Worm (Caenorhabditis elegans) whole organism, young adult: Measurements from ENCODE around the gene mtq-2.
A peak's percentile ranks its signal among the peaks of the same experiment; 100 is the strongest.

Experiments used
- B0019.2 ChIP-seq: fragments of 200-800 bp; sonication (Bioruptor generic); conservative IDR thresholded peaks from 2 replicates; pipeline ENCODE4 v1.3.6; 2022; ENCODE audit warnings: missing genetic modification reagents, missing genetic modification characterization, missing compliant biosample characterization
- B0261.1 ChIP-seq: sonication (generic microtip); optimal IDR thresholded peaks from 2 replicates; lab custom pipeline; 2016; ENCODE audit warnings: mild to moderate bottlenecking, missing genetic modification characterization, moderate library complexity, missing compliant biosample characterization
- B0336.3 ChIP-seq: fragments of 200-800 bp; sonication (Bioruptor generic); IDR thresholded peaks from 2 replicates; pipeline ENCODE4 v1.3.6; 2022; ENCODE audit warnings: missing genetic modification characterization, missing compliant biosample characterization
- F10E7.11 ChIP-seq: sonication (generic microtip); optimal IDR thresholded peaks from 2 replicates; lab custom pipeline; 2017; ENCODE audit warnings: mild to moderate bottlenecking, missing genetic modification characterization, moderate library complexity, missing compliant biosample characterization
- F57C9.4 ChIP-seq: sonication (generic microtip); optimal IDR thresholded peaks from 2 replicates; lab custom pipeline; 2017; ENCODE audit warnings: mild to moderate bottlenecking, missing genetic modification characterization, missing compliant biosample characterization
- T26A5.8 ChIP-seq: sonication (generic microtip); optimal IDR thresholded peaks from 2 replicates; lab custom pipeline; 2016; ENCODE audit warnings: missing genetic modification characterization, missing compliant biosample characterization
- Y53F4B.3 ChIP-seq: fragments of 200-800 bp; sonication (Bioruptor generic); IDR thresholded peaks from 2 replicates; pipeline ENCODE4 v1.3.6; 2022; ENCODE audit warnings: missing genetic modification reagents, missing genetic modification characterization, missing compliant biosample characterization
- Y95B8A.8 ChIP-seq: fragments of 200-800 bp; sonication (Bioruptor generic); IDR thresholded peaks from 2 replicates; pipeline ENCODE4 v1.3.6; 2022; ENCODE audit warnings: missing genetic modification reagents, missing genetic modification characterization, missing compliant biosample characterization
- ZK185.1 ChIP-seq: sonication (generic microtip); optimal IDR thresholded peaks from 2 replicates; lab custom pipeline; 2016; ENCODE audit warnings: mild to moderate bottlenecking, missing genetic modification characterization, missing compliant biosample characterization; ENCODE audit not compliant: poor library complexity, severe bottlenecking
- aptf-2 ChIP-seq: fragments of 200-800 bp; sonication (Bioruptor generic); conservative IDR thresholded peaks from 2 replicates; pipeline ENCODE4 v1.3.6; 2022; ENCODE audit warnings: missing genetic modification reagents, missing genetic modification characterization, missing compliant biosample characterization
- bed-1 ChIP-seq: fragments of 200-800 bp; sonication (Bioruptor generic); IDR thresholded peaks from 2 replicates; pipeline ENCODE4 v1.3.6; 2022; ENCODE audit warnings: missing genetic modification reagents, missing genetic modification characterization, missing compliant biosample characterization
- cebp-1 ChIP-seq, 2 experiments: fragments of 200-800 bp in 1 of 2; sonication (Bioruptor generic) in 1 of 2; sonication (generic microtip) in 1 of 2; IDR thresholded peaks in 1 of 2; optimal IDR thresholded peaks in 1 of 2; 2 replicates each; pipeline versions ENCODE4 v1.3.6 to Lab custom; 2017 to 2022; ENCODE audit warnings: missing compliant biosample characterization in 2 of 2, missing genetic modification characterization in 2 of 2, mild to moderate bottlenecking in 1 of 2, missing genetic modification reagents in 1 of 2, moderate library complexity in 1 of 2
- ceh-27 ChIP-seq: fragments of 200-800 bp; sonication (Bioruptor generic); optimal IDR thresholded peaks from 2 replicates; lab custom pipeline; 2018; ENCODE audit warnings: mild to moderate bottlenecking, missing genetic modification characterization, moderate library complexity, missing compliant biosample characterization
- ceh-91 ChIP-seq: fragments of 200-800 bp; sonication (Bioruptor generic); IDR thresholded peaks from 2 replicates; pipeline ENCODE4 v1.3.6; 2022; ENCODE audit warnings: missing genetic modification reagents, missing genetic modification characterization, missing compliant biosample characterization
- chd-7 ChIP-seq: sonication (generic microtip); optimal IDR thresholded peaks from 2 replicates; lab custom pipeline; 2016; ENCODE audit warnings: mild to moderate bottlenecking, missing genetic modification characterization, moderate library complexity, missing compliant biosample characterization
- dpff-1 ChIP-seq: sonication (generic microtip); optimal IDR thresholded peaks from 2 replicates; lab custom pipeline; 2017; ENCODE audit warnings: mild to moderate bottlenecking, missing genetic modification characterization, missing compliant biosample characterization
- ekl-4 ChIP-seq: fragments of 200-800 bp; sonication (Bioruptor generic); IDR thresholded peaks from 2 replicates; pipeline ENCODE4 v1.3.6; 2022; ENCODE audit warnings: missing genetic modification reagents, missing genetic modification characterization, missing compliant biosample characterization
- ets-4 ChIP-seq: fragments of 200-800 bp; sonication (Bioruptor generic); optimal IDR thresholded peaks from 2 replicates; lab custom pipeline; 2018; ENCODE audit warnings: mild to moderate bottlenecking, missing genetic modification characterization, missing compliant biosample characterization
- hmg-1.2 ChIP-seq: fragments of 200-800 bp; sonication (Bioruptor generic); IDR thresholded peaks from 2 replicates; pipeline ENCODE4 v1.3.6; 2022; ENCODE audit warnings: missing genetic modification reagents, missing genetic modification characterization, missing compliant biosample characterization
- hmg-20 ChIP-seq: fragments of 200-800 bp; sonication (Bioruptor generic); IDR thresholded peaks from 2 replicates; pipeline ENCODE4 v1.3.6; 2022; ENCODE audit warnings: missing genetic modification reagents, missing genetic modification characterization, missing compliant biosample characterization
- lin-35 ChIP-seq, 3 experiments: fragments of 150-350 bp in 2 of 3; sonication (generic microtip) in 1 of 3; optimal IDR thresholded peaks; 2 replicates each; lab custom pipeline; 2014 to 2018; ENCODE audit warnings: missing biosample characterization in 3 of 3, missing genetic modification characterization in 3 of 3, missing genetic modification reagents in 3 of 3
- lir-1 ChIP-seq: fragments of 200-800 bp; sonication (Bioruptor generic); conservative IDR thresholded peaks from 2 replicates; pipeline ENCODE4 v1.3.6; 2022; ENCODE audit warnings: missing genetic modification reagents, missing genetic modification characterization, missing compliant biosample characterization
- madf-8 ChIP-seq: fragments of 200-800 bp; sonication (Bioruptor generic); conservative IDR thresholded peaks from 2 replicates; pipeline ENCODE4 v1.3.6; 2022; ENCODE audit warnings: missing genetic modification reagents, missing genetic modification characterization, missing compliant biosample characterization
- mxl-1 ChIP-seq: sonication (generic microtip); optimal IDR thresholded peaks from 2 replicates; lab custom pipeline; 2016; ENCODE audit warnings: missing genetic modification characterization, missing compliant biosample characterization
- nhr-120 ChIP-seq: fragments of 200-800 bp; sonication (Bioruptor generic); IDR thresholded peaks from 2 replicates; pipeline ENCODE4 v1.3.6; 2022; ENCODE audit warnings: missing genetic modification characterization, missing compliant biosample characterization
- nhr-80 ChIP-seq: sonication (generic microtip); optimal IDR thresholded peaks from 2 replicates; lab custom pipeline; 2016; ENCODE audit warnings: missing genetic modification characterization, missing compliant biosample characterization
- nhr-90 ChIP-seq: sonication (generic microtip); optimal IDR thresholded peaks from 2 replicates; lab custom pipeline; 2016; ENCODE audit warnings: missing genotype, mild to moderate bottlenecking, missing genetic modification characterization, missing compliant biosample characterization
- rcor-1 ChIP-seq: fragments of 200-800 bp; sonication (Bioruptor generic); IDR thresholded peaks from 2 replicates; pipeline ENCODE4 v1.3.6; 2022; ENCODE audit warnings: missing genetic modification reagents, missing genetic modification characterization, missing compliant biosample characterization
- rec-8 ChIP-seq, 2 experiments: sonication (generic microtip); optimal IDR thresholded peaks; 2 replicates each; lab custom pipeline; 2016; ENCODE audit warnings: mild to moderate bottlenecking in 2 of 2, missing genetic modification characterization in 2 of 2, missing genetic modification reagents in 2 of 2, missing genotype in 2 of 2, missing biosample characterization in 1 of 2, missing compliant biosample characterization in 1 of 2, moderate library complexity in 1 of 2
- repo-1 ChIP-seq: sonication (generic microtip); optimal IDR thresholded peaks from 2 replicates; lab custom pipeline; 2017; ENCODE audit warnings: mild to moderate bottlenecking, missing genetic modification characterization, missing compliant biosample characterization
- rpc-1 ChIP-seq, 2 experiments: fragments of 150-350 bp in 1 of 2; sonication (generic microtip) in 1 of 2; optimal IDR thresholded peaks; 2 replicates each; lab custom pipeline; 2014 to 2018; ENCODE audit warnings: missing biosample characterization in 1 of 2, missing genetic modification characterization in 1 of 2, missing genetic modification reagents in 1 of 2, missing genotype in 1 of 2
- sea-2 ChIP-seq: fragments of 200-800 bp; sonication (Bioruptor generic); IDR thresholded peaks from 2 replicates; pipeline ENCODE4 v1.3.6; 2022; ENCODE audit warnings: missing genetic modification characterization, missing compliant biosample characterization
- snpc-1.3 ChIP-seq: sonication (generic microtip); optimal IDR thresholded peaks from 2 replicates; lab custom pipeline; 2017; ENCODE audit warnings: missing genetic modification characterization, mild to moderate bottlenecking, missing compliant biosample characterization, antibody characterized with exemption, moderate library complexity, missing genotype, missing genetic modification reagents; ENCODE audit not compliant: insufficient read depth
- snpc-3.4 ChIP-seq: sonication (generic microtip); optimal IDR thresholded peaks from 2 replicates; lab custom pipeline; 2017; ENCODE audit warnings: missing genetic modification characterization, mild to moderate bottlenecking, missing compliant biosample characterization, antibody characterized with exemption, moderate library complexity, missing genotype, missing genetic modification reagents
- unc-130 ChIP-seq: sonication (generic microtip); optimal IDR thresholded peaks from 2 replicates; lab custom pipeline; 2016; ENCODE audit warnings: missing genetic modification reagents, missing genetic modification characterization, missing compliant biosample characterization
- ztf-3 ChIP-seq: fragments of 200-800 bp; sonication (Bioruptor generic); optimal IDR thresholded peaks from 2 replicates; lab custom pipeline; 2018; ENCODE audit warnings: mild to moderate bottlenecking, missing genetic modification characterization, missing compliant biosample characterization
- ztf-6 ChIP-seq: fragments of 200-800 bp; sonication (Bioruptor generic); IDR thresholded peaks from 2 replicates; pipeline ENCODE4 v1.3.6; 2022; ENCODE audit warnings: missing genetic modification reagents, missing genetic modification characterization, missing compliant biosample characterization

mtq-2 gene

ce11 chrII:2204077-2204476, 14.8 kb upstream of the mtq-2 start, which contains the start of gene Y59C2A.2 (continued):
- peak in 1 of 3 experiments; percentile 70 for TF ChIP-seq lin-35 (GFP tag; optimal IDR thresholded peaks at IDR 0.05; lab: Kevin White, UChicago)
- TF ChIP-seq, all 124 proteins: peak for 7

ce11 chrII:2202147-2202546, 12.9 kb upstream of the mtq-2 start:
- TF ChIP-seq Y95B8A.8 (GFP tag; lab: Robert Waterston, UW): no peak
- TF ChIP-seq, all 124 proteins: peak for 0

- TF ChIP-seq lir-1 (GFP tag; lab: Robert Waterston, UW): no peak
- TF ChIP-seq cebp-1 (GFP tag; IDR thresholded peaks at IDR 0.05; lab: Robert Waterston, UW): no peak
- peak; percentile 3 for TF ChIP-seq cebp-1 (tag; optimal IDR thresholded peaks at IDR 0.05; lab: Kevin White, UChicago)
Observed at ce11 chrII:2197555-2198288, 8.5 kb upstream of the mtq-2 start, which contains the start of gene C33C12.1. C33C12.1 (plus strand) TSS chrII:2198238.

ce11 chrII:2196742-2197141, 7.5 kb upstream of the mtq-2 start:
- TF ChIP-seq nhr-120 (GFP tag; lab: Robert Waterston, UW) (no peak), rcor-1 (GFP tag; lab: Robert Waterston, UW) (no peak), unc-130 (GFP tag; lab: Kevin White, UChicago) (no peak), B0261.1 (tag; lab: Kevin White, UChicago) (no peak), B0019.2 (GFP tag; lab: Robert Waterston, UW) (no peak), nhr-90 (tag; lab: Kevin White, UChicago) (no peak), rec-8 (tag; optimal IDR thresholded peaks at IDR 0.05; lab: Kevin White, UChicago) (no peak), Y53F4B.3 (GFP tag; lab: Robert Waterston, UW) (no peak), ceh-91 (no peak), ZK185.1 (tag; lab: Kevin White, UChicago) (no peak), F57C9.4 (tag; lab: Kevin White, UChicago) (no peak), bed-1 (GFP tag; lab: Robert Waterston, UW) (no peak), nhr-80 (no peak), madf-8 (GFP tag; lab: Robert Waterston, UW) (no peak), aptf-2 (GFP tag; lab: Robert Waterston, UW) (no peak), B0336.3 (GFP tag; lab: Robert Waterston, UW) (no peak)

- TF ChIP-seq hmg-20 (GFP tag; lab: Robert Waterston, UW): no peak
- TF ChIP-seq repo-1: no peak
- no peak for TF ChIP-seq cebp-1 (GFP tag; IDR thresholded peaks at IDR 0.05; lab: Robert Waterston, UW)
- TF ChIP-seq cebp-1 (tag; optimal IDR thresholded peaks at IDR 0.05; lab: Kevin White, UChicago): peak; percentile 17
- peak; percentile 18; the same call in 1 of the 2 replicates for TF ChIP-seq hmg-1.2 (GFP tag; lab: Robert Waterston, UW)
- TF ChIP-seq sea-2 (GFP tag; lab: Robert Waterston, UW): no peak
- TF ChIP-seq ceh-91: no peak
- no peak for TF ChIP-seq ztf-3 (GFP tag; lab: Kevin White, UChicago)
- TF ChIP-seq ceh-27 (GFP tag; lab: Kevin White, UChicago): peak; percentile 28
Observed at ce11 chrII:2195541-2195940, 6.3 kb upstream of the mtq-2 start.

- TF ChIP-seq snpc-3.4 (tag; lab: Kevin White, UChicago): no peak
- no peak for TF ChIP-seq ets-4 (GFP tag; lab: Kevin White, UChicago)
- no peak for TF ChIP-seq ZK185.1 (tag; lab: Kevin White, UChicago)
- no peak for TF ChIP-seq chd-7 (tag; lab: Kevin White, UChicago)
- TF ChIP-seq ztf-6 (GFP tag; lab: Robert Waterston, UW): no peak
- no peak for TF ChIP-seq dpff-1 (tag; lab: Kevin White, UChicago)
- no peak for TF ChIP-seq B0261.1 (tag; lab: Kevin White, UChicago)
- TF ChIP-seq nhr-90 (tag; lab: Kevin White, UChicago): no peak
- no peak for TF ChIP-seq ekl-4 (GFP tag; lab: Robert Waterston, UW)
- TF ChIP-seq snpc-1.3: no peak
- no peak for TF ChIP-seq T26A5.8 (tag; lab: Kevin White, UChicago)
- TF ChIP-seq rpc-1 (optimal IDR thresholded peaks at IDR 0.05; lab: Kevin White, UChicago): no peak
- no peak for TF ChIP-seq rpc-1 (tag; optimal IDR thresholded peaks at IDR 0.05; lab: Kevin White, UChicago)
- no peak for TF ChIP-seq F10E7.11 (tag; lab: Kevin White, UChicago)
- TF ChIP-seq ztf-3 (GFP tag; lab: Kevin White, UChicago): no peak
- TF ChIP-seq mxl-1 (tag; lab: Kevin White, UChicago): no peak
Observed at ce11 chrII:2192267-2192666, 3.0 kb upstream of the mtq-2 start.
